Worm (Caenorhabditis elegans) whole organism, mixed stage, embryonic: ENCODE measurements around the gene gcy-12.
"Not testable (repeated sequence)": the region's sequence is repeated elsewhere in the genome, so short reads cannot be mapped to it uniquely, and the experiment has no call there.

Experiments used
- elt-1 ChIP-seq: sonication (generic microtip); optimal IDR thresholded peaks from 2 replicates; lab custom pipeline; 2017; ENCODE audit warnings: missing genetic modification characterization, mild to moderate bottlenecking, missing compliant biosample characterization, antibody characterized with exemption, moderate library complexity, borderline replicate concordance; ENCODE audit not compliant: insufficient read depth
- flh-1 ChIP-seq: fragments of 200-800 bp; sonication (Bioruptor generic); optimal IDR thresholded peaks from 2 replicates; lab custom pipeline; 2018; ENCODE audit warnings: mild to moderate bottlenecking, missing genetic modification characterization, moderate library complexity, missing compliant biosample characterization
- lin-13 ChIP-seq: fragments of 150-350 bp; optimal IDR thresholded peaks from 2 replicates; lab custom pipeline; 2014; ENCODE audit warnings: missing biosample characterization, missing genetic modification characterization
- unc-62 ChIP-seq: fragments of 150-350 bp; optimal IDR thresholded peaks from 2 replicates; lab custom pipeline; 2014; ENCODE audit warnings: missing biosample characterization, missing genetic modification reagents, missing genetic modification characterization
- ztf-11 ChIP-seq: fragments of 150-350 bp; optimal IDR thresholded peaks from 2 replicates; lab custom pipeline; 2014; ENCODE audit warnings: missing biosample characterization, missing genetic modification characterization

DNA sequence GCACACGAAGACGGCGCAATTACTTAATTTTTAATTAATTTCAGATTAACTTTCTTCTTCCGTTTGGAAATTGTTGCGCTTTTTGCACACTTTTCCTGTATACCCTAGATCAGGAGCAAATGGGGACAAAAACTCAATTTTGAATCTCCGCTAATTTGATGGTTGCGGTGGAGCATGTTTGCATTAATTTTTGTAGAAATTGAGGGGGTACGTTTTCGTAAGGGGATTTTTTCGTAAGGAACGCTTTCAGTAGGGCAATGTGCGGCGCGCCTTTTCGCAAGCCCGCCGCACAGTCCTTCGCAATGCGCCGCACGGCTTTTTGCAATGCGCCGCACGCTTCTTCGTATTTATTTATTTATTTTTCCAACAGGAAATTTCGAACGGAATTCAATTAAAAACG is 34.5 kb downstream of the gcy-12 start:
- TF ChIP-seq lin-13 (tag; lab: Kevin White, UChicago), result peak; percentile 44
- TF ChIP-seq ztf-11 (tag; lab: Kevin White, UChicago); elt-1 (tag; lab: Kevin White, UChicago); unc-62; flh-1 (GFP tag; lab: Kevin White, UChicago): not testable (repeated sequence)
